Comparison of ENCODE assay signal across 2 worm cellular contexts in the genomic region with DNA sequence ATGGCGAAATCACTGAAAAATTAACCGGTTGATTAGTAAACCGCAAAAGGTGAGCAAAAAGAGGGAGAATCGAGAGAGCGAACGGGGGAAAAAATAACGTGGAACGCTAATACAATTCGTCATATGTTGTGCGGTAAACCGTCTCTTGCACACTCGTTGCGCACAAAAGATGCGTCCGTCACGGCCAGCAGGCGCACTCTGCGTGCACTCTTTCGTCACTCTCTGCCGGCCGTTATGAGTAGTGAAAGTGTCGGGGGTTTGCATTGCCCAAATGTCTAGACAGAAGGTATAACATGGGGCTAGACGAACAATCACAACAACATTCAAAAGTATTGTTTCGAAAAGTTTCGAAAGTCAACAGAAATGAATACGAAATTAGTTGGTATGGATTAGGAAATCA.
TF ChIP-seq lines count a peak whose summit lies in the region.

A gene (minus strand): TSS at position 12 of the 400 bp plus-strand sequence.

TF ChIP-seq in whole organism, L4 larva, 104 proteins besides CTCF, POLR2A, EP300 and RAD21 (continued from another document):
- no peak for TF ChIP-seq sdz-12 (GFP tag; optimal IDR thresholded peaks at IDR 0.05; lab: Kevin White, UChicago)
- peak; percentile 66; the same call in 1 of the 2 replicates for TF ChIP-seq F44E2.7 (GFP tag; IDR thresholded peaks at IDR 0.05; lab: Robert Waterston, UW)
- TF ChIP-seq hmg-1.1 (GFP tag; IDR thresholded peaks at IDR 0.05; lab: Robert Waterston, UW), result peak; percentile 94
- TF ChIP-seq nhr-76 (tag; optimal IDR thresholded peaks at IDR 0.05; lab: Kevin White, UChicago), result no peak
- TF ChIP-seq skn-1 (tag; optimal IDR thresholded peaks at IDR 0.05; lab: Kevin White, UChicago), result no peak
- peak; percentile 97 for TF ChIP-seq dve-1 (tag; optimal IDR thresholded peaks at IDR 0.05; lab: Kevin White, UChicago; ENCODE audit: insufficient read depth)
- peak; percentile 34 for TF ChIP-seq ceh-32 (tag; optimal IDR thresholded peaks at IDR 0.05; lab: Kevin White, UChicago; ENCODE audit: poor library complexity)
- TF ChIP-seq ces-1 (GFP tag; optimal IDR thresholded peaks at IDR 0.05; lab: Kevin White, UChicago), result no peak
- TF ChIP-seq egl-27 (tag; optimal IDR thresholded peaks at IDR 0.05; lab: Kevin White, UChicago), result no peak
- 0 out of 2 replicates have a peak, but pooled peaks have one; percentile 24 for TF ChIP-seq tra-1 (GFP tag; IDR thresholded peaks at IDR 0.05; lab: Robert Waterston, UW)
- no peak for TF ChIP-seq madf-5 (GFP tag; IDR thresholded peaks at IDR 0.05; lab: Robert Waterston, UW)
- TF ChIP-seq zag-1 (tag; optimal IDR thresholded peaks at IDR 0.05; lab: Kevin White, UChicago), result no peak
- peak; percentile 83 for TF ChIP-seq saeg-2 (GFP tag; IDR thresholded peaks at IDR 0.05; lab: Robert Waterston, UW)
- no peak for TF ChIP-seq daf-12 (tag; optimal IDR thresholded peaks at IDR 0.05; lab: Kevin White, UChicago)
- no peak for TF ChIP-seq nhr-237 (tag; optimal IDR thresholded peaks at IDR 0.05; lab: Kevin White, UChicago)
- peak; percentile 5 to 68 for TF ChIP-seq mdl-1 (tag; optimal IDR thresholded peaks at IDR 0.05; lab: Kevin White, UChicago)
- peak; percentile 95 for TF ChIP-seq nhr-102 (tag; optimal IDR thresholded peaks at IDR 0.05; lab: Kevin White, UChicago)
- TF ChIP-seq nhr-42 (GFP tag; IDR thresholded peaks at IDR 0.05; lab: Robert Waterston, UW), result peak; percentile 68; the same call in 1 of the 2 replicates
- TF ChIP-seq ztf-11 (tag; optimal IDR thresholded peaks at IDR 0.05; lab: Kevin White, UChicago), result no peak
- TF ChIP-seq unc-130 (GFP tag; optimal IDR thresholded peaks at IDR 0.05; lab: Kevin White, UChicago), result no peak
- peak; percentile 12 for TF ChIP-seq Y5F2A.4 (GFP tag; optimal IDR thresholded peaks at IDR 0.05; lab: Kevin White, UChicago)
- TF ChIP-seq nhr-10 (tag; optimal IDR thresholded peaks at IDR 0.05; lab: Kevin White, UChicago), result no peak
- no peak for TF ChIP-seq F49E8.2 (tag; optimal IDR thresholded peaks at IDR 0.05; lab: Kevin White, UChicago; ENCODE audit: borderline replicate concordance)
- TF ChIP-seq fos-1 (tag; optimal IDR thresholded peaks at IDR 0.05; lab: Kevin White, UChicago), result no peak
- TF ChIP-seq R02D3.7 (tag; optimal IDR thresholded peaks at IDR 0.05; lab: Kevin White, UChicago), result no peak
- TF ChIP-seq rbr-2 (tag; optimal IDR thresholded peaks at IDR 0.05; lab: Kevin White, UChicago), result peak; percentile 92
- no peak for TF ChIP-seq Y48G9A.11 (GFP tag; IDR thresholded peaks at IDR 0.05; lab: Robert Waterston, UW)
- TF ChIP-seq spr-1 (tag; optimal IDR thresholded peaks at IDR 0.05; lab: Kevin White, UChicago), result peak; percentile 90
- TF ChIP-seq ama-1 (optimal IDR thresholded peaks at IDR 0.05; lab: Kevin White, UChicago), result no peak
- peak; percentile 69 for TF ChIP-seq zip-2 (tag; optimal IDR thresholded peaks at IDR 0.05; lab: Kevin White, UChicago)
- TF ChIP-seq jun-1 (tag; optimal IDR thresholded peaks at IDR 0.05; lab: Kevin White, UChicago), result peak; percentile 69
- peak; percentile 48; the same call in 1 of the 2 replicates for TF ChIP-seq zfp-3 (GFP tag; conservative IDR thresholded peaks at IDR 0.05; lab: Robert Waterston, UW)
- TF ChIP-seq ZK546.5 (tag; optimal IDR thresholded peaks at IDR 0.05; lab: Kevin White, UChicago), result no peak
- peak; percentile 96 for TF ChIP-seq hlh-11 (tag; optimal IDR thresholded peaks at IDR 0.05; lab: Kevin White, UChicago)
- no peak for TF ChIP-seq T20F7.1 (GFP tag; optimal IDR thresholded peaks at IDR 0.05; lab: Kevin White, UChicago)
- no peak for TF ChIP-seq ceh-44 (GFP tag; IDR thresholded peaks at IDR 0.05; lab: Robert Waterston, UW)
- peak; percentile 51; the same call in 1 of the 2 replicates for TF ChIP-seq set-16 (GFP tag; IDR thresholded peaks at IDR 0.05; lab: Robert Waterston, UW)
- TF ChIP-seq aha-1 (tag; lab: Kevin White, UChicago), result peak; percentile 99
- TF ChIP-seq F37D6.2 (tag; optimal IDR thresholded peaks at IDR 0.05; lab: Kevin White, UChicago), result peak; percentile 84
- TF ChIP-seq arid-1 (GFP tag; conservative IDR thresholded peaks at IDR 0.05; lab: Robert Waterston, UW), result peak; percentile 49; the same call in 1 of the 2 replicates
- peak; percentile 86 for TF ChIP-seq dmd-6 (GFP tag; IDR thresholded peaks at IDR 0.05; lab: Robert Waterston, UW)
- peak in 1 of 2 experiments; percentile 61 for TF ChIP-seq daf-16 (GFP tag; optimal IDR thresholded peaks at IDR 0.05; lab: Kevin White, UChicago)
- TF ChIP-seq daf-16 (tag; optimal IDR thresholded peaks at IDR 0.05; lab: Kevin White, UChicago), result peak; percentile 86
- TF ChIP-seq fkh-10 (GFP tag; optimal IDR thresholded peaks at IDR 0.05; lab: Kevin White, UChicago), result peak; percentile 11
- peak; percentile 93 for TF ChIP-seq T26A8.4 (GFP tag; IDR thresholded peaks at IDR 0.05; lab: Robert Waterston, UW)
- no peak for TF ChIP-seq lin-39 (tag; optimal IDR thresholded peaks at IDR 0.05; lab: Kevin White, UChicago)
- peak; percentile 83 for TF ChIP-seq ztf-7 (tag; optimal IDR thresholded peaks at IDR 0.05; lab: Kevin White, UChicago)
- TF ChIP-seq snpc-1.2 (GFP tag; IDR thresholded peaks at IDR 0.05; lab: Robert Waterston, UW), result no peak
- no peak for TF ChIP-seq tag-97 (GFP tag; IDR thresholded peaks at IDR 0.05; lab: Robert Waterston, UW)
- peak; percentile 74 for TF ChIP-seq nhr-25 (tag; optimal IDR thresholded peaks at IDR 0.05; lab: Kevin White, UChicago; ENCODE audit: borderline replicate concordance, insufficient read depth)
- peak; percentile 82 for TF ChIP-seq nhr-48 (tag; optimal IDR thresholded peaks at IDR 0.05; lab: Kevin White, UChicago)

TF ChIP-seq in whole organism, late embryonic, 69 proteins besides CTCF, POLR2A, EP300 and RAD21 (continued from another document):
- TF ChIP-seq ceh-19 (GFP tag; optimal IDR thresholded peaks at IDR 0.05; lab: Kevin White, UChicago) (peak; percentile 8), pag-3 (tag; optimal IDR thresholded peaks at IDR 0.05; lab: Kevin White, UChicago; ENCODE audit: borderline replicate concordance) (no peak), gmeb-2 (tag; optimal IDR thresholded peaks at IDR 0.05; lab: Kevin White, UChicago) (peak; percentile 38), dmd-4 (tag; optimal IDR thresholded peaks at IDR 0.05; lab: Kevin White, UChicago; ENCODE audit: borderline replicate concordance) (peak; percentile 36), ceh-45 (GFP tag; IDR thresholded peaks at IDR 0.05; lab: Robert Waterston, UW) (no peak; the same call in 1 of the 2 replicates), madf-2 (tag; optimal IDR thresholded peaks at IDR 0.05; lab: Kevin White, UChicago) (peak; percentile 17), ceh-6 (GFP tag; optimal IDR thresholded peaks at IDR 0.05; lab: Kevin White, UChicago) (peak; percentile 31)
